Worm (Caenorhabditis elegans) whole organism, L2 larva: Measurements from ENCODE around the gene eppl-1.

ENCODE experiments used
- C34F6.9 ChIP-seq: fragments of 150-350 bp; optimal IDR thresholded peaks from 2 replicates; lab custom pipeline; 2014; ENCODE audit warnings: missing biosample characterization, missing genetic modification characterization
- F13H6.1 ChIP-seq: sonication (generic microtip); optimal IDR thresholded peaks from 2 replicates; lab custom pipeline; 2016; ENCODE audit warnings: missing genetic modification characterization, missing compliant biosample characterization
- R02D3.7 ChIP-seq: fragments of 150-350 bp; optimal IDR thresholded peaks from 2 replicates; lab custom pipeline; 2014; ENCODE audit warnings: missing biosample characterization, missing genetic modification characterization
- Y55F3AM.14 ChIP-seq: fragments of 200-800 bp; sonication (Bioruptor generic); optimal IDR thresholded peaks from 2 replicates; lab custom pipeline; 2018; ENCODE audit warnings: mild to moderate bottlenecking, missing genetic modification characterization, missing compliant biosample characterization
- ZK546.5 ChIP-seq: sonication (generic microtip); optimal IDR thresholded peaks from 2 replicates; lab custom pipeline; 2017; ENCODE audit warnings: missing biosample characterization, missing genetic modification characterization
- alr-1 ChIP-seq: fragments of 150-350 bp; optimal IDR thresholded peaks from 2 replicates; lab custom pipeline; 2014; ENCODE audit warnings: missing biosample characterization, missing genetic modification characterization
- aly-2 ChIP-seq: fragments of 150-350 bp; optimal IDR thresholded peaks from 2 replicates; lab custom pipeline; 2014; ENCODE audit warnings: missing biosample characterization, missing genetic modification characterization
- ama-1 ChIP-seq: fragments of 150-350 bp; optimal IDR thresholded peaks from 2 replicates; lab custom pipeline; 2018; ENCODE audit warnings: inconsistent platforms
- blmp-1 ChIP-seq: sonication (generic microtip); optimal IDR thresholded peaks from 2 replicates; lab custom pipeline; 2017; ENCODE audit warnings: missing genetic modification characterization, mild to moderate bottlenecking, missing compliant biosample characterization, antibody characterized with exemption, moderate library complexity; ENCODE audit not compliant: insufficient read depth
- ceh-16 ChIP-seq: fragments of 150-350 bp; optimal IDR thresholded peaks from 2 replicates; lab custom pipeline; 2014; ENCODE audit warnings: missing biosample characterization, missing genetic modification characterization
- crh-2 ChIP-seq: sonication (generic microtip); optimal IDR thresholded peaks from 2 replicates; lab custom pipeline; 2017; ENCODE audit warnings: missing biosample characterization, missing genetic modification characterization
- dmd-4 ChIP-seq: sonication (generic microtip); optimal IDR thresholded peaks from 2 replicates; lab custom pipeline; 2017; ENCODE audit warnings: missing biosample characterization, missing genetic modification characterization
- egl-27 ChIP-seq: sonication (generic microtip); optimal IDR thresholded peaks from 3 replicates; lab custom pipeline; 2017; ENCODE audit warnings: missing biosample characterization, missing genetic modification reagents, missing genetic modification characterization
- elt-1 ChIP-seq: fragments of 150-350 bp; optimal IDR thresholded peaks from 2 replicates; lab custom pipeline; 2014; ENCODE audit warnings: missing biosample characterization, missing genetic modification characterization
- elt-3 ChIP-seq: sonication (generic microtip); optimal IDR thresholded peaks from 2 replicates; lab custom pipeline; 2017; ENCODE audit warnings: missing biosample characterization, missing genetic modification characterization
- fos-1 ChIP-seq: fragments of 150-350 bp; optimal IDR thresholded peaks from 2 replicates; lab custom pipeline; 2014; ENCODE audit warnings: missing biosample characterization, missing genetic modification characterization
- lin-13 ChIP-seq: fragments of 150-350 bp; optimal IDR thresholded peaks from 2 replicates; lab custom pipeline; 2014; ENCODE audit warnings: missing biosample characterization, missing genetic modification reagents, missing genetic modification characterization
- lin-39 ChIP-seq: fragments of 150-350 bp; optimal IDR thresholded peaks from 2 replicates; lab custom pipeline; 2014; ENCODE audit warnings: missing biosample characterization, missing genetic modification reagents, missing genetic modification characterization
- lsy-2 ChIP-seq, 2 experiments: fragments of 150-350 bp in 1 of 2; sonication (generic microtip) in 1 of 2; optimal IDR thresholded peaks; 2 replicates each; lab custom pipeline; 2014 to 2017; ENCODE audit warnings: missing biosample characterization in 2 of 2, missing genetic modification characterization in 2 of 2
- mab-5 ChIP-seq: fragments of 150-350 bp; optimal IDR thresholded peaks from 2 replicates; lab custom pipeline; 2014; ENCODE audit warnings: missing biosample characterization, missing genetic modification characterization
- mbf-1 ChIP-seq: sonication (generic microtip); optimal IDR thresholded peaks from 2 replicates; lab custom pipeline; 2017; ENCODE audit warnings: missing biosample characterization, missing genetic modification characterization
- mdl-1 ChIP-seq, 2 experiments: fragments of 150-350 bp in 1 of 2; sonication (generic microtip) in 1 of 2; optimal IDR thresholded peaks; 2 replicates each; lab custom pipeline; 2017; ENCODE audit warnings: missing biosample characterization in 2 of 2, missing genetic modification characterization in 2 of 2
- nhr-10 ChIP-seq: sonication (generic microtip); optimal IDR thresholded peaks from 2 replicates; lab custom pipeline; 2017; ENCODE audit warnings: missing biosample characterization, missing genetic modification characterization
- nhr-11 ChIP-seq: fragments of 150-350 bp; optimal IDR thresholded peaks from 2 replicates; lab custom pipeline; 2014; ENCODE audit warnings: missing biosample characterization, missing genetic modification characterization
- nhr-12 ChIP-seq: fragments of 150-350 bp; optimal IDR thresholded peaks from 2 replicates; lab custom pipeline; 2014; ENCODE audit warnings: missing biosample characterization, missing genetic modification characterization
- nhr-129 ChIP-seq: fragments of 150-350 bp; optimal IDR thresholded peaks from 2 replicates; lab custom pipeline; 2014; ENCODE audit warnings: missing biosample characterization, missing genetic modification characterization
- nhr-21 ChIP-seq: fragments of 150-350 bp; optimal IDR thresholded peaks from 2 replicates; lab custom pipeline; 2014; ENCODE audit warnings: missing biosample characterization, missing genetic modification characterization
- nhr-23 ChIP-seq: fragments of 150-350 bp; optimal IDR thresholded peaks from 2 replicates; lab custom pipeline; 2014; ENCODE audit warnings: missing biosample characterization, missing genetic modification reagents, missing genetic modification characterization
- nhr-237 ChIP-seq: fragments of 150-350 bp; optimal IDR thresholded peaks from 2 replicates; lab custom pipeline; 2014; ENCODE audit warnings: missing biosample characterization, missing genetic modification characterization
- nhr-25 ChIP-seq: fragments of 150-350 bp; sonication (generic microtip); optimal IDR thresholded peaks from 3 replicates; lab custom pipeline; 2014; ENCODE audit warnings: missing biosample characterization, missing genetic modification characterization
- nhr-6 ChIP-seq: fragments of 150-350 bp; optimal IDR thresholded peaks from 2 replicates; lab custom pipeline; 2014; ENCODE audit warnings: missing biosample characterization, missing genetic modification characterization
- peb-1 ChIP-seq: fragments of 150-350 bp; optimal IDR thresholded peaks from 2 replicates; lab custom pipeline; 2014; ENCODE audit warnings: missing biosample characterization, missing genetic modification characterization
- sem-4 ChIP-seq: fragments of 150-350 bp; optimal IDR thresholded peaks from 2 replicates; lab custom pipeline; 2014; ENCODE audit warnings: missing biosample characterization, missing genetic modification reagents, missing genetic modification characterization
- sma-3 ChIP-seq: sonication (generic microtip); optimal IDR thresholded peaks from 2 replicates; lab custom pipeline; 2016; ENCODE audit warnings: missing genetic modification reagents, missing genetic modification characterization, missing compliant biosample characterization
- sma-9 ChIP-seq, 2 experiments: fragments of 150-350 bp in 1 of 2; sonication (generic microtip) in 1 of 2; optimal IDR thresholded peaks; 2 replicates each; lab custom pipeline; 2014 to 2016; ENCODE audit warnings: missing genetic modification characterization in 2 of 2, mild to moderate bottlenecking in 1 of 2, missing biosample characterization in 1 of 2, missing compliant biosample characterization in 1 of 2, missing genetic modification reagents in 1 of 2, moderate library complexity in 1 of 2
- snpc-4 ChIP-seq: fragments of 150-350 bp; optimal IDR thresholded peaks from 2 replicates; lab custom pipeline; 2014; ENCODE audit warnings: missing biosample characterization, missing genetic modification characterization
- unc-55 ChIP-seq: fragments of 150-350 bp; sonication (generic microtip); optimal IDR thresholded peaks from 3 replicates; lab custom pipeline; 2014; ENCODE audit warnings: missing biosample characterization, missing genetic modification reagents, missing genetic modification characterization
- unc-62 ChIP-seq: fragments of 150-350 bp; optimal IDR thresholded peaks from 2 replicates; lab custom pipeline; 2014; ENCODE audit warnings: missing biosample characterization, missing genetic modification reagents, missing genetic modification characterization
- zag-1 ChIP-seq: fragments of 150-350 bp; optimal IDR thresholded peaks from 2 replicates; lab custom pipeline; 2014; ENCODE audit warnings: missing biosample characterization, missing genetic modification characterization
- ztf-1 ChIP-seq: fragments of 200-800 bp; sonication (Bioruptor generic); conservative IDR thresholded peaks from 2 replicates; pipeline ENCODE4 v1.3.6; 2022; ENCODE audit warnings: missing genetic modification characterization, missing compliant biosample characterization
- ztf-11 ChIP-seq: sonication (generic microtip); optimal IDR thresholded peaks from 2 replicates; lab custom pipeline; 2017; ENCODE audit warnings: missing biosample characterization, missing genetic modification characterization
- ztf-4 ChIP-seq: fragments of 150-350 bp; optimal IDR thresholded peaks from 2 replicates; lab custom pipeline; 2014; ENCODE audit warnings: missing biosample characterization, missing genetic modification characterization

eppl-1 gene

DNA sequence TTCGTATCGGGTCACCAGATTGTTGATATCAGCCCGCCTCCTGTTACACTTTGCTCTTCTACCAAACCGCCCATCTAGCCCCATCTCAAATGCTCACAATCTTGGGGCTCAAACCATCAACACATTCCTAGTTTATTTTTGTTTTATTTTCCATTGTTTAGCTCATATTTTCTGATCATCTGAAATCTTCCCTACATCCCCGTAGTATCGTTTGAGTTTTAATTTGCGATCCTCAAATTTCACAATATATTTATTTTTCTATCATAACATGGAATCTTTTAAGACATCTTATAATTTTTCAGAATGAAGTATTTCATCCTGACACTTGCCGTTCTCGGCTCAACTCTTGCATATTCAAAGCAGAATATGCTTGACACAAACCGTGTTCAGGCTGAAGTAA is 25.3 kb upstream of the eppl-1 start, which contains the start of gene spp-10:
Gene spp-10 (plus strand): TSS at position 301 of the 400 bp plus-strand sequence.
- TF ChIP-seq nhr-129 (tag; lab: Kevin White, UChicago) = no peak
- TF ChIP-seq elt-3 (tag; lab: Kevin White, UChicago) = no peak
- TF ChIP-seq mab-5 (tag; lab: Kevin White, UChicago) = no peak
- no peak for TF ChIP-seq ZK546.5 (tag; lab: Kevin White, UChicago)
- TF ChIP-seq lsy-2 (tag; optimal IDR thresholded peaks at IDR 0.05; lab: Kevin White, UChicago) = no peak
- TF ChIP-seq sma-9 (GFP tag; optimal IDR thresholded peaks at IDR 0.05; lab: Kevin White, UChicago) = no peak
- no peak for TF ChIP-seq sma-9 (tag; optimal IDR thresholded peaks at IDR 0.05; lab: Kevin White, UChicago)
- no peak for TF ChIP-seq elt-1 (tag; lab: Kevin White, UChicago)
- TF ChIP-seq ztf-11 (tag; lab: Kevin White, UChicago) = no peak
- TF ChIP-seq ztf-4 (tag; lab: Kevin White, UChicago) = no peak
- TF ChIP-seq dmd-4 = no peak
- TF ChIP-seq fos-1 (tag; lab: Kevin White, UChicago) = no peak
- TF ChIP-seq ceh-16 (tag; lab: Kevin White, UChicago) = no peak
- no peak for TF ChIP-seq nhr-23 (tag; lab: Kevin White, UChicago)

DNA sequence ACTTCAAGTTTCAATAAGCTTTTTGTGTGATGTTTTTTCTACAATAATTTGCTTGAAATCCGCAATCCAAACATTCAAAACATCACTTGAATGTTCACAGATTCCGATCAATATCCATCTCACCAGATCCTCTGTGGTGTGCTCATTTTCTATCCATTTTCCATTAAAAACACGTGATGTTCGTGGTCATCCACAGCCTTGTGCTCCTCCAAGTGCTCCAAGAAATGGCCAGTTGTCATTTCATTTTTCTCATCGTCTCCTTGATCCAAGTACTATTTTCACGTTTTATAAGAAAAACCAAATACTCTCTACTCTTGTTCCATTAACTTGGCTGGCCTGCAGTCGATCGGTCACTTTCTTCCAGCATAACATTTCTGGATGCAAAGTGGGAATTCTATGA is 24.6 kb upstream of the eppl-1 start:
- no peak for TF ChIP-seq nhr-12
- no peak for TF ChIP-seq Y55F3AM.14 (GFP tag; lab: Kevin White, UChicago)
- no peak for TF ChIP-seq R02D3.7 (tag; lab: Kevin White, UChicago)
- no peak for TF ChIP-seq blmp-1 (tag; lab: Kevin White, UChicago)
- no peak for TF ChIP-seq unc-55
- TF ChIP-seq F13H6.1 = peak; percentile 49
- no peak for TF ChIP-seq fos-1 (tag; lab: Kevin White, UChicago)
- no peak for TF ChIP-seq sem-4 (tag; lab: Kevin White, UChicago)
- no peak for TF ChIP-seq nhr-11 (tag; lab: Kevin White, UChicago)
- TF ChIP-seq ztf-1 (GFP tag; lab: Robert Waterston, UW) = no peak
- peak; percentile 37 for TF ChIP-seq sma-9 (GFP tag; optimal IDR thresholded peaks at IDR 0.05; lab: Kevin White, UChicago)
- TF ChIP-seq sma-9 (tag; optimal IDR thresholded peaks at IDR 0.05; lab: Kevin White, UChicago) = no peak
- TF ChIP-seq peb-1 (tag; lab: Kevin White, UChicago) = no peak
- peak; percentile 18 for TF ChIP-seq mab-5 (tag; lab: Kevin White, UChicago)
- no peak for TF ChIP-seq crh-2
- no peak for TF ChIP-seq dmd-4
- TF ChIP-seq alr-1 = no peak
- no peak for TF ChIP-seq nhr-10 (tag; lab: Kevin White, UChicago)
- TF ChIP-seq elt-3 (tag; lab: Kevin White, UChicago) = no peak
- TF ChIP-seq mdl-1 (tag; optimal IDR thresholded peaks at IDR 0.05; lab: Kevin White, UChicago) = no peak
- peak; percentile 58 for TF ChIP-seq nhr-129 (tag; lab: Kevin White, UChicago)
- TF ChIP-seq zag-1 = no peak
- no peak for TF ChIP-seq egl-27
- TF ChIP-seq elt-1 (tag; lab: Kevin White, UChicago) = no peak
- TF ChIP-seq nhr-25 (tag; lab: Kevin White, UChicago) = no peak
- no peak for TF ChIP-seq lin-13
- no peak for TF ChIP-seq mbf-1 (tag; lab: Kevin White, UChicago)
- TF ChIP-seq nhr-21 (tag; lab: Kevin White, UChicago) = no peak
- no peak for TF ChIP-seq sma-3 (GFP tag; lab: Kevin White, UChicago)
- TF ChIP-seq lsy-2 (tag; optimal IDR thresholded peaks at IDR 0.05; lab: Kevin White, UChicago) = peak in 1 of 2 experiments; percentile 11
- TF ChIP-seq unc-62 = no peak
- no peak for TF ChIP-seq ama-1 (lab: Kevin White, UChicago)
- no peak for TF ChIP-seq aly-2
- no peak for TF ChIP-seq ztf-4 (tag; lab: Kevin White, UChicago)
- TF ChIP-seq nhr-237 (tag; lab: Kevin White, UChicago) = no peak
- no peak for TF ChIP-seq snpc-4

DNA sequence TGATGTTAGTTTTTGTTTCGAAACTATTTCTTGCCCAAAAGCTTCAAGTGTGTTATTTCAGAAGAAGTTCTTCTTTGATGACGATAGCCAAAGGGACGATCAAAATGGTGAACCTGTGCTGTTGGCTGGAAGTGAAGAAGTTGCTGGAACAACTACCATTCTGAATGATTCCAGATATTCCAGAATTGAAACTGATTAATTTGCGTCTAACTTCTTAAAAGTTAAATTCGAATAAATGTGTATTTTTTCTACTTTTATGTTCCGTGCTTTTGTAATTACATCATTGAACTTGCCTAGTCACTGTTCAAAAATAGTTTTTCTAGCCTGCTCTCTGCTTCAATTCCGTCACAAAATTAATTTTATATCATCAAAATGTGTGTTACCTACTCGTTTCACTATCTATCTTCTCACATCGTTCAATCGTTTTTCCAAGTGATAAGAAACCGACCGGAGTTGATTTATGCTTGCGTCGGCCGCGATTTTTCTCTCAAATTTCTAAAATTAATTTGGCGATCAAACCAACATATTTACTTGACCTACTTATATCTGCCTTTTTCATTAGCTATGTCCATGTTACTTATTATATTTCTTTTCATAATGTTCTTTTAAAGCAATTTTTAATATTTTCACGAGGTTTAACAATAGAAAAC is 23.6 kb upstream of the eppl-1 start:
- TF ChIP-seq nhr-6 (tag; lab: Kevin White, UChicago) = no peak
- TF ChIP-seq lin-39 (tag; lab: Kevin White, UChicago) = no peak
- TF ChIP-seq ztf-4 (tag; lab: Kevin White, UChicago) = no peak
- TF ChIP-seq nhr-10 (tag; lab: Kevin White, UChicago) = no peak
- no peak for TF ChIP-seq ceh-16 (tag; lab: Kevin White, UChicago)
- TF ChIP-seq C34F6.9 (tag; lab: Kevin White, UChicago) = no peak
- peak; percentile 12 for TF ChIP-seq crh-2
- peak; percentile 84 for TF ChIP-seq fos-1 (tag; lab: Kevin White, UChicago)
- no peak for TF ChIP-seq nhr-11 (tag; lab: Kevin White, UChicago)
- peak; percentile 27 for TF ChIP-seq sma-3 (GFP tag; lab: Kevin White, UChicago)
- no peak for TF ChIP-seq ztf-11 (tag; lab: Kevin White, UChicago)
- TF ChIP-seq sem-4 (tag; lab: Kevin White, UChicago) = no peak
- no peak for TF ChIP-seq nhr-12
- no peak for TF ChIP-seq elt-1 (tag; lab: Kevin White, UChicago)
- TF ChIP-seq sma-9 (GFP tag; optimal IDR thresholded peaks at IDR 0.05; lab: Kevin White, UChicago) = peak; percentile 48
- TF ChIP-seq sma-9 (tag; optimal IDR thresholded peaks at IDR 0.05; lab: Kevin White, UChicago) = no peak
- TF ChIP-seq, all 48 proteins: peak for 4
